Fruit fly (Drosophila melanogaster) whole organism, embryonic: ENCODE results near the gene dao.
A peak's percentile ranks its signal among the peaks of the same experiment; 100 is the strongest.

Source experiments
- Abd-B ChIP-seq: fragments of 200-800 bp; sonication (Bioruptor generic); optimal IDR thresholded peaks from 2 replicates; lab custom pipeline; 2018; ENCODE audit warnings: missing biosample characterization, mild to moderate bottlenecking, missing genetic modification characterization, moderate library complexity
- Asciz ChIP-seq: fragments of 200-800 bp; sonication (Bioruptor generic); optimal IDR thresholded peaks from 2 replicates; lab custom pipeline; 2017; ENCODE audit warnings: missing biosample characterization, mild to moderate bottlenecking, missing genetic modification characterization, missing genetic modification reagents
- Awh ChIP-seq: fragments of 200-800 bp; sonication (Bioruptor generic); IDR thresholded peaks from 2 replicates; pipeline ENCODE4, ENCODE4 v1.3.6; 2022; ENCODE audit warnings: missing biosample characterization, missing genetic modification characterization
- B-H2 ChIP-seq: fragments of 200-800 bp; sonication (Bioruptor generic); optimal IDR thresholded peaks from 2 replicates; lab custom pipeline; 2018; ENCODE audit warnings: missing biosample characterization, mild to moderate bottlenecking, missing genetic modification characterization
- CG10209 ChIP-seq: fragments of 200-800 bp; sonication (Bioruptor generic); optimal IDR thresholded peaks from 3 replicates; lab custom pipeline; 2017; ENCODE audit warnings: missing biosample characterization, mild to moderate bottlenecking, missing genetic modification characterization, missing genetic modification reagents
- CG10366 ChIP-seq: fragments of 200-800 bp; sonication (Bioruptor generic); IDR thresholded peaks from 2 replicates; pipeline ENCODE4 v1.3.6; 2022; ENCODE audit warnings: missing biosample characterization, missing genetic modification characterization
- CG10462 ChIP-seq: fragments of 200-800 bp; sonication (Bioruptor generic); optimal IDR thresholded peaks from 2 replicates; lab custom pipeline; 2016; ENCODE audit warnings: missing biosample characterization, missing genetic modification characterization
- CG10543 ChIP-seq: fragments of 200-800 bp; sonication (Bioruptor generic); optimal IDR thresholded peaks from 3 replicates; lab custom pipeline; 2017; ENCODE audit warnings: missing biosample characterization, mild to moderate bottlenecking, missing genetic modification characterization, moderate library complexity
- CG10565 ChIP-seq: fragments of 200-800 bp; sonication (Bioruptor generic); optimal IDR thresholded peaks from 3 replicates; lab custom pipeline; 2016; ENCODE audit warnings: missing biosample characterization, mild to moderate bottlenecking, missing genetic modification characterization
- CG12071 ChIP-seq: fragments of 200-800 bp; sonication (Bioruptor generic); optimal IDR thresholded peaks from 3 replicates; lab custom pipeline; 2018; ENCODE audit warnings: missing biosample characterization, mild to moderate bottlenecking, missing genetic modification characterization
- CG12104 ChIP-seq: fragments of 200-800 bp; sonication (Bioruptor generic); optimal IDR thresholded peaks from 3 replicates; lab custom pipeline; 2016; ENCODE audit warnings: missing biosample characterization, missing genetic modification characterization
- CG1233 ChIP-seq: fragments of 200-800 bp; sonication (Bioruptor generic); optimal IDR thresholded peaks from 4 replicates; lab custom pipeline; 2018; ENCODE audit warnings: missing biosample characterization, mild to moderate bottlenecking, missing genetic modification characterization
- CG12391 ChIP-seq: fragments of 200-800 bp; sonication (Bioruptor generic); optimal IDR thresholded peaks from 3 replicates; lab custom pipeline; 2018; ENCODE audit warnings: missing biosample characterization, mild to moderate bottlenecking, missing genetic modification characterization, moderate library complexity
- CG13775 ChIP-seq: fragments of 200-800 bp; sonication (Bioruptor generic); optimal IDR thresholded peaks from 3 replicates; lab custom pipeline; 2017; ENCODE audit warnings: missing biosample characterization, mild to moderate bottlenecking, missing genetic modification characterization
- CG14710 ChIP-seq: fragments of 200-800 bp; sonication (Bioruptor generic); optimal IDR thresholded peaks from 3 replicates; lab custom pipeline; 2019; ENCODE audit warnings: missing biosample characterization, mild to moderate bottlenecking, missing genetic modification characterization, moderate library complexity
- CG14860 ChIP-seq: fragments of 200-800 bp; sonication (Bioruptor generic); IDR thresholded peaks from 3 replicates; pipeline ENCODE4 v1.3.6; 2022; ENCODE audit warnings: missing biosample characterization, missing genetic modification characterization; ENCODE audit not compliant: partially characterized antibody
- CG15479 ChIP-seq: fragments of 200-800 bp; sonication (Bioruptor generic); optimal IDR thresholded peaks from 3 replicates; lab custom pipeline; 2019; ENCODE audit warnings: missing biosample characterization, mild to moderate bottlenecking, missing genetic modification characterization, moderate library complexity
- CG17361 ChIP-seq: fragments of 200-800 bp; sonication (Bioruptor generic); IDR thresholded peaks from 3 replicates; pipeline ENCODE4 v1.3.6; 2022; ENCODE audit warnings: missing biosample characterization, missing genetic modification characterization
- CG18262 ChIP-seq: fragments of 200-800 bp; optimal IDR thresholded peaks from 3 replicates; lab custom pipeline; 2019; ENCODE audit warnings: missing biosample characterization, mild to moderate bottlenecking, missing genetic modification characterization, moderate library complexity
- CG1832 ChIP-seq: fragments of 200-800 bp; sonication (Bioruptor generic); optimal IDR thresholded peaks from 2 replicates; lab custom pipeline; 2017; ENCODE audit warnings: missing biosample characterization, mild to moderate bottlenecking, missing genetic modification characterization, inconsistent platforms
- CG2678 ChIP-seq: fragments of 200-800 bp; sonication (Bioruptor generic); optimal IDR thresholded peaks from 3 replicates; lab custom pipeline; 2019; ENCODE audit warnings: missing biosample characterization, mild to moderate bottlenecking, missing genetic modification characterization, moderate library complexity
- CG31365 ChIP-seq: fragments of 200-800 bp; sonication (Bioruptor generic); optimal IDR thresholded peaks from 2 replicates; lab custom pipeline; 2018; ENCODE audit warnings: missing biosample characterization, mild to moderate bottlenecking, missing genetic modification characterization
- CG42726 ChIP-seq: fragments of 200-800 bp; sonication (Bioruptor generic); IDR thresholded peaks from 2 replicates; pipeline ENCODE4 v1.3.6; 2022; ENCODE audit warnings: missing biosample characterization, missing genetic modification characterization; ENCODE audit not compliant: partially characterized antibody
- CG4404 ChIP-seq: fragments of 200-800 bp; sonication (Bioruptor generic); IDR thresholded peaks from 2 replicates; pipeline ENCODE4 v1.3.6; 2022; ENCODE audit warnings: missing biosample characterization, missing genetic modification characterization
- CG5953 ChIP-seq: fragments of 200-800 bp; sonication (Bioruptor generic); IDR thresholded peaks from 2 replicates; pipeline ENCODE4 v1.3.6; 2022; ENCODE audit warnings: missing biosample characterization, missing genetic modification characterization
- CG6683 ChIP-seq: fragments of 200-800 bp; sonication (Bioruptor generic); optimal IDR thresholded peaks from 2 replicates; lab custom pipeline; 2017; ENCODE audit warnings: missing biosample characterization, mild to moderate bottlenecking, missing genetic modification characterization, missing genetic modification reagents
- CG6765 ChIP-seq: fragments of 200-800 bp; sonication (Bioruptor generic); optimal IDR thresholded peaks from 3 replicates; lab custom pipeline; 2017; ENCODE audit warnings: missing biosample characterization, mild to moderate bottlenecking, missing genetic modification characterization
- CG6813 ChIP-seq: fragments of 200-800 bp; sonication (Bioruptor generic); optimal IDR thresholded peaks from 2 replicates; lab custom pipeline; 2017; ENCODE audit warnings: missing biosample characterization, missing genetic modification characterization, mild to moderate bottlenecking, moderate library complexity, missing genetic modification reagents
- CG7271 ChIP-seq: fragments of 200-800 bp; sonication (Bioruptor generic); optimal IDR thresholded peaks from 2 replicates; lab custom pipeline; 2018; ENCODE audit warnings: missing biosample characterization, mild to moderate bottlenecking, missing genetic modification characterization, moderate library complexity
- CG7839 ChIP-seq: fragments of 200-800 bp; sonication (Bioruptor generic); optimal IDR thresholded peaks from 3 replicates; lab custom pipeline; 2018; ENCODE audit warnings: missing biosample characterization, mild to moderate bottlenecking, missing genetic modification characterization, moderate library complexity
- CG8281 ChIP-seq: fragments of 200-800 bp; sonication (Bioruptor generic); optimal IDR thresholded peaks from 2 replicates; lab custom pipeline; 2018; ENCODE audit warnings: missing biosample characterization, mild to moderate bottlenecking, missing genetic modification characterization, moderate library complexity
- Chrac-16 ChIP-seq: fragments of 200-800 bp; sonication (Bioruptor generic); optimal IDR thresholded peaks from 3 replicates; lab custom pipeline; 2016; ENCODE audit warnings: missing biosample characterization, missing genetic modification characterization
- E2f2 ChIP-seq: fragments of 200-800 bp; sonication (Bioruptor generic); IDR thresholded peaks from 2 replicates; pipeline ENCODE4 v1.3.6; 2022; ENCODE audit warnings: missing biosample characterization, missing genetic modification characterization
- ERR ChIP-seq: fragments of 200-800 bp; sonication (Bioruptor generic); optimal IDR thresholded peaks from 2 replicates; lab custom pipeline; 2016; ENCODE audit warnings: missing biosample characterization, missing genetic modification characterization
- Hand ChIP-seq: fragments of 200-800 bp; sonication (Bioruptor generic); optimal IDR thresholded peaks from 2 replicates; lab custom pipeline; 2017; ENCODE audit warnings: mild to moderate bottlenecking, missing biosample characterization, missing genetic modification reagents, missing genetic modification characterization
- Optix ChIP-seq: fragments of 200-800 bp; sonication (Bioruptor generic); IDR thresholded peaks from 3 replicates; pipeline ENCODE4 v1.3.6; 2022; ENCODE audit warnings: missing biosample characterization, missing genetic modification characterization
- Sry-δ ChIP-seq: fragments of 200-800 bp; sonication (Bioruptor generic); optimal IDR thresholded peaks from 2 replicates; lab custom pipeline; 2016; ENCODE audit warnings: missing biosample characterization, missing genetic modification characterization
- ac ChIP-seq: fragments of 200-800 bp; sonication (Bioruptor generic); optimal IDR thresholded peaks from 3 replicates; lab custom pipeline; 2017; ENCODE audit warnings: missing biosample characterization, mild to moderate bottlenecking, missing genetic modification characterization
- al ChIP-seq: fragments of 200-800 bp; sonication (Bioruptor generic); IDR thresholded peaks from 2 replicates; pipeline ENCODE4 v1.3.6; 2022; ENCODE audit warnings: missing biosample characterization, missing genetic modification characterization
- ara ChIP-seq: fragments of 200-800 bp; sonication (Bioruptor generic); IDR thresholded peaks from 2 replicates; pipeline ENCODE4 v1.3.6; 2022; ENCODE audit warnings: missing biosample characterization, missing genetic modification characterization
- dan ChIP-seq: fragments of 200-800 bp; sonication (Bioruptor generic); IDR thresholded peaks from 2 replicates; pipeline ENCODE4 v1.3.6; 2022; ENCODE audit warnings: missing biosample characterization, missing genetic modification characterization
- grn ChIP-seq: fragments of 200-800 bp; sonication (Bioruptor generic); optimal IDR thresholded peaks from 3 replicates; lab custom pipeline; 2017; ENCODE audit warnings: missing biosample characterization, missing genetic modification characterization
- hkb ChIP-seq, 2 experiments: fragments of 200-800 bp in 1 of 2; fragments of >200 bp in 1 of 2; sonication (Bioruptor generic) in 1 of 2; IDR thresholded peaks in 1 of 2; optimal IDR thresholded peaks in 1 of 2; 2 replicates each; pipeline versions ENCODE4 v1.3.6 to Lab custom; 2017 to 2022; ENCODE audit warnings: missing biosample characterization in 1 of 2, missing genetic modification characterization in 1 of 2
- knrl ChIP-seq: fragments of 200-800 bp; sonication (Bioruptor generic); IDR thresholded peaks from 3 replicates; pipeline ENCODE4 v1.3.6; 2022; ENCODE audit warnings: missing biosample characterization, missing genetic modification characterization; ENCODE audit not compliant: partially characterized antibody
- lab ChIP-seq: fragments of 200-800 bp; sonication (Bioruptor generic); optimal IDR thresholded peaks from 3 replicates; lab custom pipeline; 2017; ENCODE audit warnings: missing biosample characterization, missing genetic modification characterization, mild to moderate bottlenecking, moderate library complexity, missing genetic modification reagents
- mam ChIP-seq: fragments of 200-800 bp; sonication (Bioruptor generic); optimal IDR thresholded peaks from 3 replicates; lab custom pipeline; 2016; ENCODE audit warnings: missing biosample characterization, missing genetic modification characterization
- slou ChIP-seq: fragments of 200-800 bp; sonication (Bioruptor generic); optimal IDR thresholded peaks from 3 replicates; lab custom pipeline; 2016; ENCODE audit warnings: missing biosample characterization, missing genetic modification characterization
- unc-4 ChIP-seq: fragments of 200-800 bp; sonication (Bioruptor generic); IDR thresholded peaks from 2 replicates; pipeline ENCODE4 v1.3.6; 2022; ENCODE audit warnings: missing biosample characterization, missing genetic modification characterization; ENCODE audit not compliant: partially characterized antibody

The dao gene

dm6 chr2L:15254229-15254861 is 5.7 kb downstream of the dao start (continued):
- TF ChIP-seq Optix (GFP tag; lab: Robert Waterston, UW) = no peak
- no peak for TF ChIP-seq CG4404 (GFP tag; lab: Robert Waterston, UW)
- peak; percentile 23 for TF ChIP-seq CG10209 (GFP tag; lab: Kevin White, UChicago)
- TF ChIP-seq CG6765 = no peak
- no peak for TF ChIP-seq CG6683
- no peak for TF ChIP-seq hkb (optimal IDR thresholded peaks at IDR 0.05; lab: Kevin White, UChicago)
- TF ChIP-seq hkb (GFP tag; IDR thresholded peaks at IDR 0.05; lab: Robert Waterston, UW) = peak; percentile 66; the same call in 1 of the 2 replicates
- TF ChIP-seq Asciz = peak; percentile 37
- peak; percentile 60 for TF ChIP-seq CG12391 (tag; lab: Kevin White, UChicago)
- peak; percentile 63 for TF ChIP-seq CG7839 (tag; lab: Kevin White, UChicago)
- TF ChIP-seq CG14860 (GFP tag; lab: Robert Waterston, UW) = no peak
- TF ChIP-seq ara (GFP tag; lab: Robert Waterston, UW) = peak; percentile 47; the same call in 1 of the 2 replicates
- TF ChIP-seq dan (GFP tag; lab: Robert Waterston, UW) = no peak
- TF ChIP-seq CG15479 (GFP tag; lab: Kevin White, UChicago) = no peak
- peak; percentile 42 for TF ChIP-seq mam (GFP tag; lab: Kevin White, UChicago)
- TF ChIP-seq CG8281 (tag; lab: Kevin White, UChicago) = peak; percentile 32
- TF ChIP-seq CG1233 (GFP tag; lab: Kevin White, UChicago) = peak; percentile 26
- TF ChIP-seq CG10543 (GFP tag; lab: Kevin White, UChicago) = peak; percentile 0
- TF ChIP-seq B-H2 (GFP tag; lab: Kevin White, UChicago) = no peak
- no peak for TF ChIP-seq knrl (GFP tag; lab: Robert Waterston, UW)
- TF ChIP-seq CG42726 (GFP tag; lab: Robert Waterston, UW) = no peak
- no peak for TF ChIP-seq Hand
- TF ChIP-seq unc-4 (GFP tag; lab: Robert Waterston, UW) = no peak
- peak; percentile 27 for TF ChIP-seq ERR (GFP tag; lab: Kevin White, UChicago)
- no peak for TF ChIP-seq CG10462 (GFP tag; lab: Kevin White, UChicago)
- TF ChIP-seq CG17361 = peak; percentile 60
- no peak for TF ChIP-seq Chrac-16
- TF ChIP-seq CG12071 (GFP tag; lab: Kevin White, UChicago) = no peak
- TF ChIP-seq CG7271 = no peak
- TF ChIP-seq CG14710 (tag; lab: Kevin White, UChicago) = peak; percentile 31
- TF ChIP-seq E2f2 (GFP tag; lab: Robert Waterston, UW) = peak; percentile 44; the same call in 1 of the 2 replicates
- peak; percentile 62 for TF ChIP-seq CG10366 (GFP tag; lab: Robert Waterston, UW)
- TF ChIP-seq CG13775 (GFP tag; lab: Kevin White, UChicago) = peak; percentile 3
- no peak; the same call in 1 of the 2 replicates for TF ChIP-seq al (GFP tag; lab: Robert Waterston, UW)
- TF ChIP-seq lab (GFP tag; lab: Kevin White, UChicago) = peak; percentile 71
- peak; percentile 60 for TF ChIP-seq CG18262 (tag; lab: Kevin White, UChicago)
- no peak for TF ChIP-seq ac (GFP tag; lab: Kevin White, UChicago)
- peak; percentile 86 for TF ChIP-seq grn (GFP tag; lab: Kevin White, UChicago)
- peak; percentile 72 for TF ChIP-seq CG2678 (tag; lab: Kevin White, UChicago)
- TF ChIP-seq CG31365 (tag; lab: Kevin White, UChicago) = no peak
- TF ChIP-seq slou = no peak
- peak; percentile 4 for TF ChIP-seq Sry-δ
- TF ChIP-seq CG1832 (GFP tag; lab: Kevin White, UChicago) = no peak
- peak; percentile 10 for TF ChIP-seq CG12104
- no peak for TF ChIP-seq CG10565 (GFP tag; lab: Kevin White, UChicago)
- TF ChIP-seq CG6813 = no peak
- TF ChIP-seq CG5953 (GFP tag; lab: Robert Waterston, UW) = no peak
- no peak for TF ChIP-seq Abd-B (GFP tag; lab: Kevin White, UChicago)
- no peak for TF ChIP-seq Awh (GFP tag; lab: Robert Waterston, UW)
